Fruit fly (Drosophila melanogaster): ENCODE results near the gene for.
A peak's percentile ranks its signal among the peaks of the same experiment; 100 is the strongest.

for gene

DNA sequence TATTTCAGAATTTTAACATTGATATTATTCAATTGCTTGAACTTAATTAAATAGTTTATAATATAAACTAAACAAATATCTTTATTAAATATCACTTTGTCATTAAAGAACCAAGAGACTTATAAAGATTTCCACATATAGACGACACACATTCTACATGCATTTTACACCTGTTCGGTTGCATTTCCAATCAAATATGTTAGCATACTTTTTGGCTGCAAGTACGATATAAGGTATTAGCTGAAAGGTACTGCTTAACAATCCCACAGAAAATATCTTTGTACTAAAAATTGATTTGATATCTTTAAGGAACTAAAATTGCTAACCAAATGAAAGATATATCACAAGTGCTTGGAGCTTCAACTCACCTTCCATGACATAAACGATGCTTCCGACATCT, 22.9 kb downstream of the for start (continued):
- no peak for TF ChIP-seq wek (GFP tag; optimal IDR thresholded peaks at IDR 0.05)
- TF ChIP-seq Scr (GFP tag; IDR thresholded peaks at IDR 0.05; ENCODE audit: partially characterized antibody) = no peak
- no peak for TF ChIP-seq CG9932 (GFP tag; IDR thresholded peaks at IDR 0.05)
- no peak for TF ChIP-seq CG15479 (GFP tag; optimal IDR thresholded peaks at IDR 0.05)
- peak; percentile 20 for TF ChIP-seq stwl (tag; optimal IDR thresholded peaks at IDR 0.05)
- no peak for TF ChIP-seq nerfin-1 (tag; optimal IDR thresholded peaks at IDR 0.05)
- TF ChIP-seq schlank (tag; optimal IDR thresholded peaks at IDR 0.05) = no peak
- no peak for TF ChIP-seq fd96Cb (tag; optimal IDR thresholded peaks at IDR 0.05)
- peak; percentile 17; the same call in 1 of the 2 replicates for TF ChIP-seq amos (GFP tag; IDR thresholded peaks at IDR 0.05; ENCODE audit: partially characterized antibody)
- TF ChIP-seq Usf (GFP tag; optimal IDR thresholded peaks at IDR 0.05) = no peak
- TF ChIP-seq Bgb (GFP tag; IDR thresholded peaks at IDR 0.05; ENCODE audit: partially characterized antibody) = peak; percentile 20; the same call in 1 of the 2 replicates
- TF ChIP-seq Blimp-1 (GFP tag; optimal IDR thresholded peaks at IDR 0.05) = no peak
- no peak for TF ChIP-seq CG10979 (tag; optimal IDR thresholded peaks at IDR 0.05)
- TF ChIP-seq grau (tag; optimal IDR thresholded peaks at IDR 0.05) = no peak

DNA sequence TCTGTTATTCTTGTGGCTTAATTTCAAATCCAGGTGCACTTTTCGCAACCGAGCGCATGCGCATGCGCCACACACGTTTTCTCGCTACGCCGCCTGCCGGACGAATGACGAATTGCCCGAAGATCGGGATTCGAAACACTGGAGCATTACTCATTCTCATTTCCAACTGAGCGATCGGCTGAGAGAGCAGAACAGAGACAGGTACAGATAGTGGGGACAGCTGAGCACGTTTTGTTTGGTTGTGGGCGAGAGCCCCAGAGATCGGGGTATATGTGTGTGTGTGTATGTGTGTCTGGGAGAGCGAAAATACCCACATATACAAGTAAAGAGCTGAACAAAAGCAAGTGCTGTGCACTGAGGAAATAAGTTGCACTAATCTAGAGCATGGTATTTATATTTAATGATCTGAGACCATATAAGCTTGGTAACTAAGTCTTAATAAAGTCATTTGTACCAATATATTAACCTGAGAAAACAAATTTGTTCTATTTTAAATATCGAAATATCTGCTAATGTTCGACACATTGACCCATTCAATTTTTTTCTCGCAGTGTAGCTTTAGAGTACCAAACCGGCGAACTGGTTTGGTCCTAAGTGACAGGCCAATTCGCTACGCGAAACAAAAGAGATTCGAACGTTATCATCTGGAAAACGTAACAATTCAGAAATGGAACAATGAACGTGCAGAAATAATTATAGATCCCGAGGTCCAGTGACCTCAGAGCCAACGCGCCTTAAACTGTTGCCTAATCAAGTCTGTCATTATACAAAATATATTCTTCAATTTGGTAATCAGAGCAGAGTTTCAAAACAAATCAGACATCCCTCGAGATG, 24.5 kb downstream of the for start:
- TF ChIP-seq Sry-δ (GFP tag; optimal IDR thresholded peaks at IDR 0.05) = peak; percentile 67
- peak; percentile 99 for TF ChIP-seq CG18262 (tag; optimal IDR thresholded peaks at IDR 0.05)
- TF ChIP-seq CG7357 (GFP tag; IDR thresholded peaks at IDR 0.05) = peak; percentile 93
- TF ChIP-seq CG4820 (GFP tag; optimal IDR thresholded peaks at IDR 0.05) = peak; percentile 95
- peak; percentile 90 for TF ChIP-seq cas (GFP tag; IDR thresholded peaks at IDR 0.05)
- peak; percentile 97 for TF ChIP-seq CG11085 (GFP tag; IDR thresholded peaks at IDR 0.05)
- peak; percentile 96 for TF ChIP-seq CG9215 (GFP tag; IDR thresholded peaks at IDR 0.05)
- TF ChIP-seq CG7556 (GFP tag; optimal IDR thresholded peaks at IDR 0.05) = peak; percentile 96
- TF ChIP-seq ara (GFP tag; IDR thresholded peaks at IDR 0.05) = peak; percentile 99
- TF ChIP-seq CG16779 (GFP tag; IDR thresholded peaks at IDR 0.05) = peak; percentile 95
- TF ChIP-seq CG16863 (GFP tag; optimal IDR thresholded peaks at IDR 0.05) = peak; percentile 90
- peak; percentile 84 for TF ChIP-seq CG4707 (GFP tag; optimal IDR thresholded peaks at IDR 0.05)
- TF ChIP-seq lov (optimal IDR thresholded peaks at IDR 0.05) = no peak
- peak; percentile 96 for TF ChIP-seq lov (GFP tag; IDR thresholded peaks at IDR 0.05)
- no peak for TF ChIP-seq CG7963 (GFP tag; IDR thresholded peaks at IDR 0.05; ENCODE audit: partially characterized antibody)
- peak; percentile 96 for TF ChIP-seq MTF-1 (GFP tag; optimal IDR thresholded peaks at IDR 0.05; ENCODE audit: borderline replicate concordance)
- TF ChIP-seq Hmx (GFP tag; optimal IDR thresholded peaks at IDR 0.05) = peak; percentile 93
- TF ChIP-seq Eip74EF (GFP tag; optimal IDR thresholded peaks at IDR 0.05) = peak in 1 of 2 experiments; percentile 88
- TF ChIP-seq slbo (GFP tag; IDR thresholded peaks at IDR 0.05) = peak; percentile 96
- peak; percentile 80 for TF ChIP-seq sd (tag; optimal IDR thresholded peaks at IDR 0.05)
- TF ChIP-seq CG3726 (GFP tag; IDR thresholded peaks at IDR 0.05) = peak; percentile 97
- TF ChIP-seq Ptx1 (GFP tag; IDR thresholded peaks at IDR 0.05) = peak; percentile 96
- TF ChIP-seq Hr3 (GFP tag; optimal IDR thresholded peaks at IDR 0.05) = peak; percentile 90
- peak; percentile 95 for TF ChIP-seq HmgZ (tag; optimal IDR thresholded peaks at IDR 0.05)
- peak; percentile 99 for TF ChIP-seq ind (GFP tag; optimal IDR thresholded peaks at IDR 0.05)
- peak; percentile 86 for TF ChIP-seq ERR (GFP tag; optimal IDR thresholded peaks at IDR 0.05)
- peak; percentile 80 for TF ChIP-seq HmgD (GFP tag; optimal IDR thresholded peaks at IDR 0.05)
- TF ChIP-seq lola (GFP tag; optimal IDR thresholded peaks at IDR 0.05) = peak in 1 of 3 experiments; percentile 99
- peak; percentile 95 for TF ChIP-seq Deaf1 (tag; optimal IDR thresholded peaks at IDR 0.05)
- peak; percentile 95 for TF ChIP-seq Oli (tag; optimal IDR thresholded peaks at IDR 0.05)
- TF ChIP-seq ab (GFP tag; optimal IDR thresholded peaks at IDR 0.05) = peak; percentile 93
- peak; percentile 98 for TF ChIP-seq H15 (GFP tag; IDR thresholded peaks at IDR 0.05)
- peak; percentile 91 for TF ChIP-seq CG17802 (tag; optimal IDR thresholded peaks at IDR 0.05)
- TF ChIP-seq sna (GFP tag; IDR thresholded peaks at IDR 0.05; ENCODE audit: partially characterized antibody) = no peak
